Worm (Caenorhabditis elegans) whole organism, L1 larva: ENCODE data around the gene K06A4.7.

Experiments
- C04F5.9 ChIP-seq: sonication (generic microtip); optimal IDR thresholded peaks from 2 replicates; lab custom pipeline; 2016; ENCODE audit warnings: missing genetic modification characterization, missing compliant biosample characterization
- C34B4.2 ChIP-seq: sonication (generic microtip); optimal IDR thresholded peaks from 2 replicates; lab custom pipeline; 2017; ENCODE audit warnings: mild to moderate bottlenecking, missing genetic modification characterization, missing compliant biosample characterization
- F16B12.6 ChIP-seq: fragments of 150-350 bp; optimal IDR thresholded peaks from 2 replicates; lab custom pipeline; 2014; ENCODE audit warnings: missing biosample characterization, missing genetic modification characterization
- Y116A8C.19 ChIP-seq: sonication (generic microtip); optimal IDR thresholded peaks from 2 replicates; lab custom pipeline; 2016; ENCODE audit warnings: missing compliant biosample characterization, missing genetic modification characterization, borderline replicate concordance
- alr-1 ChIP-seq: fragments of 200-800 bp; sonication (Bioruptor generic); optimal IDR thresholded peaks from 2 replicates; lab custom pipeline; 2018; ENCODE audit warnings: borderline replicate concordance, mild to moderate bottlenecking, missing genetic modification characterization, missing compliant biosample characterization
- ama-1 ChIP-seq: fragments of 150-350 bp; optimal IDR thresholded peaks from 2 replicates; lab custom pipeline; 2014
- blmp-1 ChIP-seq: fragments of 150-350 bp; optimal IDR thresholded peaks from 2 replicates; lab custom pipeline; 2014; ENCODE audit warnings: missing biosample characterization, missing genetic modification characterization
- ceh-63 ChIP-seq: fragments of 200-800 bp; sonication (Bioruptor generic); optimal IDR thresholded peaks from 2 replicates; lab custom pipeline; 2018; ENCODE audit warnings: mild to moderate bottlenecking, missing genetic modification characterization, missing compliant biosample characterization
- ceh-82 ChIP-seq, 3 experiments: fragments of 150-350 bp in 1 of 3; sonication (generic microtip) in 2 of 3; optimal IDR thresholded peaks; 2 replicates each; lab custom pipeline; 2014 to 2017; ENCODE audit warnings: missing biosample characterization in 3 of 3, missing genetic modification characterization in 3 of 3
- ceh-88 ChIP-seq: fragments of 200-800 bp; sonication (Bioruptor generic); IDR thresholded peaks from 2 replicates; pipeline ENCODE4 v1.3.6; 2022; ENCODE audit warnings: missing genetic modification characterization, missing compliant biosample characterization
- dpl-1 ChIP-seq, 3 experiments: fragments of 150-350 bp in 2 of 3; sonication (generic microtip) in 1 of 3; optimal IDR thresholded peaks; 2 replicates each; lab custom pipeline; 2014 to 2017; ENCODE audit warnings: missing biosample characterization in 3 of 3, missing genetic modification characterization in 3 of 3, missing genetic modification reagents in 3 of 3
- efl-1 ChIP-seq, 4 experiments: fragments of 150-350 bp; optimal IDR thresholded peaks in 3 of 4; peaks in 1 of 4; 1 replicate in 1 of 4; 2 replicates in 3 of 4; lab custom pipeline; 2014; ENCODE audit warnings: missing biosample characterization in 2 of 4, missing genetic modification characterization in 2 of 4, missing genetic modification reagents in 2 of 4
- efl-3 ChIP-seq: fragments of 200-800 bp; sonication (Bioruptor generic); optimal IDR thresholded peaks from 2 replicates; lab custom pipeline; 2018; ENCODE audit warnings: mild to moderate bottlenecking, missing genetic modification characterization, missing compliant biosample characterization
- egl-13 ChIP-seq: sonication (generic microtip); optimal IDR thresholded peaks from 2 replicates; lab custom pipeline; 2016; ENCODE audit warnings: missing genotype, missing genetic modification reagents, missing genetic modification characterization, missing compliant biosample characterization
- elt-3 ChIP-seq, 6 experiments: fragments of 150-350 bp in 1 of 6; sonication (generic microtip); optimal IDR thresholded peaks; 2 replicates each; lab custom pipeline; 2017 to 2018; ENCODE audit warnings: missing biosample characterization in 6 of 6, missing genetic modification characterization in 6 of 6, inconsistent platforms in 1 of 6
- ets-5 ChIP-seq: fragments of 200-800 bp; sonication (Bioruptor generic); IDR thresholded peaks from 2 replicates; pipeline ENCODE4 v1.3.6; 2022; ENCODE audit warnings: missing genetic modification characterization, missing compliant biosample characterization
- fkh-8 ChIP-seq: sonication (generic microtip); optimal IDR thresholded peaks from 2 replicates; lab custom pipeline; 2016; ENCODE audit warnings: mild to moderate bottlenecking, missing genetic modification characterization, missing compliant biosample characterization
- grh-1 ChIP-seq: fragments of 200-800 bp; sonication (Bioruptor generic); IDR thresholded peaks from 2 replicates; pipeline ENCODE4 v1.3.6; 2022; ENCODE audit warnings: missing genetic modification reagents, missing genetic modification characterization, missing compliant biosample characterization
- hlh-17 ChIP-seq: fragments of 200-800 bp; sonication (Bioruptor generic); optimal IDR thresholded peaks from 2 replicates; lab custom pipeline; 2018; ENCODE audit warnings: missing genetic modification characterization, mild to moderate bottlenecking, missing compliant biosample characterization, moderate library complexity, borderline replicate concordance
- hlh-4 ChIP-seq: sonication (generic microtip); optimal IDR thresholded peaks from 2 replicates; lab custom pipeline; 2016; ENCODE audit warnings: mild to moderate bottlenecking, missing genetic modification characterization, missing compliant biosample characterization
- hpl-2 ChIP-seq: fragments of 150-350 bp; optimal IDR thresholded peaks from 2 replicates; lab custom pipeline; 2014; ENCODE audit warnings: missing biosample characterization, missing genetic modification reagents, missing genetic modification characterization
- isw-1 ChIP-seq: fragments of 200-800 bp; sonication (Bioruptor generic); IDR thresholded peaks from 2 replicates; pipeline ENCODE4 v1.3.6; 2022; ENCODE audit warnings: missing genetic modification characterization, missing compliant biosample characterization
- jun-1 ChIP-seq: fragments of 150-350 bp; optimal IDR thresholded peaks from 2 replicates; lab custom pipeline; 2014; ENCODE audit warnings: missing biosample characterization, missing genetic modification reagents, missing genetic modification characterization
- lin-13 ChIP-seq: fragments of 150-350 bp; optimal IDR thresholded peaks from 2 replicates; lab custom pipeline; 2014; ENCODE audit warnings: missing biosample characterization, missing genetic modification reagents, missing genetic modification characterization
- lin-14 ChIP-seq: fragments of 200-800 bp; sonication (Bioruptor generic); optimal IDR thresholded peaks from 2 replicates; lab custom pipeline; 2018; ENCODE audit warnings: mild to moderate bottlenecking, missing genetic modification characterization, moderate library complexity, missing compliant biosample characterization
- lin-15B ChIP-seq: fragments of 150-350 bp; sonication (generic microtip); optimal IDR thresholded peaks from 3 replicates; lab custom pipeline; 2014; ENCODE audit warnings: missing biosample characterization, missing genetic modification characterization
- lin-35 ChIP-seq, 2 experiments: fragments of 150-350 bp; optimal IDR thresholded peaks; 2 replicates each; lab custom pipeline; 2014; ENCODE audit warnings: missing biosample characterization in 2 of 2, missing genetic modification characterization in 2 of 2, missing genetic modification reagents in 2 of 2
- lir-3 ChIP-seq: sonication (generic microtip); optimal IDR thresholded peaks from 2 replicates; lab custom pipeline; 2016; ENCODE audit warnings: mild to moderate bottlenecking, missing genetic modification characterization, moderate library complexity, missing compliant biosample characterization; ENCODE audit not compliant: poor library complexity
- lsy-2 ChIP-seq, 2 experiments: fragments of 150-350 bp; optimal IDR thresholded peaks; 2 replicates each; lab custom pipeline; 2014; ENCODE audit warnings: missing biosample characterization in 2 of 2, missing genetic modification characterization in 2 of 2
- nhr-19 ChIP-seq: fragments of 200-800 bp; sonication (Bioruptor generic); conservative IDR thresholded peaks from 2 replicates; pipeline ENCODE4 v1.3.6; 2022; ENCODE audit warnings: missing genetic modification characterization, missing compliant biosample characterization
- nhr-20 ChIP-seq: sonication (generic microtip); optimal IDR thresholded peaks from 2 replicates; lab custom pipeline; 2016; ENCODE audit warnings: mild to moderate bottlenecking, missing genetic modification characterization, missing compliant biosample characterization
- nhr-47 ChIP-seq: sonication (generic microtip); optimal IDR thresholded peaks from 2 replicates; lab custom pipeline; 2016; ENCODE audit warnings: mild to moderate bottlenecking, missing genetic modification characterization, moderate library complexity, missing compliant biosample characterization
- nhr-71 ChIP-seq: sonication (generic microtip); optimal IDR thresholded peaks from 2 replicates; lab custom pipeline; 2016; ENCODE audit warnings: mild to moderate bottlenecking, missing genetic modification characterization, moderate library complexity, missing compliant biosample characterization
- nhr-76 ChIP-seq: sonication (generic microtip); optimal IDR thresholded peaks from 2 replicates; lab custom pipeline; 2017; ENCODE audit warnings: missing biosample characterization, missing genetic modification characterization
- nhr-77 ChIP-seq: fragments of 150-350 bp; optimal IDR thresholded peaks from 2 replicates; lab custom pipeline; 2014; ENCODE audit warnings: missing biosample characterization, missing genetic modification characterization
- nhr-85 ChIP-seq: sonication (generic microtip); peaks from one replicate; lab custom pipeline; 2016; ENCODE audit warnings: missing genetic modification characterization, inconsistent platforms, missing compliant biosample characterization
- nhr-90 ChIP-seq: sonication (generic microtip); optimal IDR thresholded peaks from 2 replicates; lab custom pipeline; 2016; ENCODE audit warnings: mild to moderate bottlenecking, missing genetic modification characterization, missing compliant biosample characterization; ENCODE audit not compliant: poor library complexity
- rnt-1 ChIP-seq: sonication (generic microtip); optimal IDR thresholded peaks from 2 replicates; lab custom pipeline; 2016; ENCODE audit warnings: mild to moderate bottlenecking, missing genetic modification characterization, moderate library complexity, missing compliant biosample characterization
- sup-37 ChIP-seq: fragments of 200-800 bp; sonication (Bioruptor generic); optimal IDR thresholded peaks from 2 replicates; lab custom pipeline; 2018; ENCODE audit warnings: mild to moderate bottlenecking, missing genetic modification characterization, missing compliant biosample characterization
- swsn-7 ChIP-seq: sonication (generic microtip); optimal IDR thresholded peaks from 2 replicates; lab custom pipeline; 2016; ENCODE audit warnings: missing genetic modification characterization, missing compliant biosample characterization
- tbx-2 ChIP-seq: sonication (generic microtip); optimal IDR thresholded peaks from 2 replicates; lab custom pipeline; 2016; ENCODE audit warnings: missing genetic modification characterization, missing compliant biosample characterization
- unc-30 ChIP-seq: sonication (generic microtip); optimal IDR thresholded peaks from 2 replicates; lab custom pipeline; 2017; ENCODE audit warnings: missing biosample characterization, missing genetic modification characterization
- unc-86 ChIP-seq: sonication (generic microtip); optimal IDR thresholded peaks from 2 replicates; lab custom pipeline; 2016; ENCODE audit warnings: missing genetic modification characterization, missing compliant biosample characterization
- xbp-1 ChIP-seq: sonication (generic microtip); optimal IDR thresholded peaks from 2 replicates; lab custom pipeline; 2016; ENCODE audit warnings: missing genetic modification characterization, missing compliant biosample characterization
- zip-4 ChIP-seq: fragments of 200-800 bp; sonication (Bioruptor generic); optimal IDR thresholded peaks from 2 replicates; lab custom pipeline; 2018; ENCODE audit warnings: mild to moderate bottlenecking, missing genetic modification characterization, moderate library complexity, missing compliant biosample characterization
- ztf-11 ChIP-seq, 2 experiments: sonication (generic microtip); optimal IDR thresholded peaks; 2 replicates each; lab custom pipeline; 2016 to 2017; ENCODE audit warnings: missing genetic modification characterization in 2 of 2, missing biosample characterization in 1 of 2, missing compliant biosample characterization in 1 of 2

The K06A4.7 gene

ce11 chrV:9524099-9524498 lies 32.8 kb upstream of the K06A4.7 start, which contains the start of gene C50F4.9:
Gene C50F4.9 (minus strand): TSS chrV:9524199.
- TF ChIP-seq zip-4 (GFP tag; lab: Kevin White, UChicago) (no peak), ceh-88 (GFP tag; lab: Robert Waterston, UW) (no peak), lin-15B (no peak)

- TF ChIP-seq efl-1 (optimal IDR thresholded peaks at IDR 0.05; lab: Kevin White, UChicago) (no peak), efl-1 (GFP tag; optimal IDR thresholded peaks at IDR 0.05 in 1 of 2; lab: Kevin White, UChicago) (peak in 1 of 2 experiments; percentile 52), hlh-17 (no peak), nhr-76 (no peak)
Observed at ce11 chrV:9521697-9522096, 30.4 kb upstream of the K06A4.7 start.

- TF ChIP-seq hpl-2 (GFP tag; lab: Kevin White, UChicago) (no peak), unc-30 (tag; lab: Kevin White, UChicago) (no peak), nhr-20 (no peak), nhr-85 (tag; lab: Kevin White, UChicago) (peak; percentile 67), xbp-1 (no peak), ets-5 (GFP tag; lab: Robert Waterston, UW) (no peak), C04F5.9 (no peak), jun-1 (tag; lab: Kevin White, UChicago) (no peak), ceh-63 (GFP tag; lab: Kevin White, UChicago) (no peak), blmp-1 (tag; lab: Kevin White, UChicago) (peak; percentile 89), zip-4 (GFP tag; lab: Kevin White, UChicago) (no peak), alr-1 (no peak), hlh-4 (tag; lab: Kevin White, UChicago) (no peak), lin-14 (peak; percentile 2), elt-3 (tag; optimal IDR thresholded peaks at IDR 0.05; lab: Kevin White, UChicago) (peak in 1 of 6 experiments; percentile 49), F16B12.6 (no peak)
Observed at ce11 chrV:9518832-9519231, 27.5 kb upstream of the K06A4.7 start, which contains the start of gene C50F4.8. Gene C50F4.8 (minus strand): TSS chrV:9518859.

ce11 chrV:9516280-9516679 lies 25.0 kb upstream of the K06A4.7 start:
- TF ChIP-seq rnt-1 (tag; lab: Kevin White, UChicago): no peak
- no peak for TF ChIP-seq fkh-8 (tag; lab: Kevin White, UChicago)
- peak; percentile 89 for TF ChIP-seq nhr-71 (tag; lab: Kevin White, UChicago)
- no peak for TF ChIP-seq swsn-7 (tag; lab: Kevin White, UChicago)
- peak; percentile 39 for TF ChIP-seq lir-3 (tag; lab: Kevin White, UChicago)
- TF ChIP-seq tbx-2 (tag; lab: Kevin White, UChicago): peak; percentile 78
- TF ChIP-seq ceh-82 (tag; optimal IDR thresholded peaks at IDR 0.05; lab: Kevin White, UChicago): no peak
- no peak for TF ChIP-seq ztf-11 (tag; optimal IDR thresholded peaks at IDR 0.05; lab: Kevin White, UChicago)
- no peak for TF ChIP-seq C34B4.2
- no peak for TF ChIP-seq egl-13 (tag; lab: Kevin White, UChicago)
- TF ChIP-seq nhr-90 (tag; lab: Kevin White, UChicago): peak; percentile 87
- peak; percentile 69 for TF ChIP-seq nhr-47 (tag; lab: Kevin White, UChicago)
- TF ChIP-seq blmp-1 (tag; lab: Kevin White, UChicago): peak; percentile 85
- peak; percentile 53; the same call in 1 of the 2 replicates for TF ChIP-seq grh-1
- TF ChIP-seq unc-30 (tag; lab: Kevin White, UChicago): no peak
- TF ChIP-seq zip-4 (GFP tag; lab: Kevin White, UChicago): no peak
- TF ChIP-seq lsy-2 (tag; optimal IDR thresholded peaks at IDR 0.05; lab: Kevin White, UChicago): peak; percentile 15 to 60
- TF ChIP-seq F16B12.6: no peak
- TF ChIP-seq unc-86 (tag; lab: Kevin White, UChicago): no peak
- peak in 1 of 2 experiments; percentile 86 for TF ChIP-seq lin-35 (GFP tag; optimal IDR thresholded peaks at IDR 0.05; lab: Kevin White, UChicago)
- no peak for TF ChIP-seq Y116A8C.19 (tag; lab: Kevin White, UChicago)
- TF ChIP-seq nhr-19: peak; percentile 95
- TF ChIP-seq jun-1 (tag; lab: Kevin White, UChicago): no peak
- TF ChIP-seq efl-3: no peak
- peak; percentile 36 for TF ChIP-seq lin-13
- TF ChIP-seq dpl-1 (GFP tag; optimal IDR thresholded peaks at IDR 0.05; lab: Kevin White, UChicago): peak in 1 of 3 experiments; percentile 58
- TF ChIP-seq ceh-88 (GFP tag; lab: Robert Waterston, UW): 0 out of 2 replicates have a peak, but pooled peaks have one; percentile 35
- peak; percentile 77 for TF ChIP-seq hpl-2 (GFP tag; lab: Kevin White, UChicago)
- peak; percentile 41 for TF ChIP-seq ama-1
- no peak for TF ChIP-seq isw-1 (GFP tag; lab: Robert Waterston, UW)
- no peak for TF ChIP-seq sup-37
- no peak for TF ChIP-seq nhr-77
